Fruit fly (Drosophila melanogaster): Measurements from ENCODE around the gene ND-SGDH.
A peak's percentile ranks its signal among the peaks of the same experiment; 100 is the strongest.

Gene ND-SGDH

DNA sequence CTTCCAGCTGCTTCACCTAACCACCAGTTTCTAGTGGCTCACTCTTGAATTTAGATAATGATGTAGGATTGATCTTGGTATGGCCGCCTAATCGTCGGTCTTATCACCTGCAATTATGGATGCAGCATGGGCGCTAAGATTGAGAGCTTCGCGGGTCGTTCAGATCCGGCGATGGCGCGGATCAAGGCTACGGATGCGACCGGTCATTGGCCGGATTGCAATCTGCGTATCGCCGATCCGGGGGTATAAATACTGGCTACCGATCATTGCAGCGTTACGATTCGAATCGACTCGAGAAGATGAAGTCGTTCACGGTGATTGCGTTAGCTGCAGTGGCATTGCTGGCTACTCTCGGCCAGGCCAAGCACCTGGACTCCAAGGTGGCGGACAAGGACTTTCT is 9.3 kb downstream of the ND-SGDH start, which contains the start of gene Lsp2:
TSS of gene Lsp2 (plus strand) at position 283 of the 400 bp plus-strand sequence.
- TF ChIP-seq Snoo (tag; optimal IDR thresholded peaks at IDR 0.05) (no peak), EcR (GFP tag; optimal IDR thresholded peaks at IDR 0.05) (peak; percentile 40), CG32121 (GFP tag; IDR thresholded peaks at IDR 0.05) (no peak)

DNA sequence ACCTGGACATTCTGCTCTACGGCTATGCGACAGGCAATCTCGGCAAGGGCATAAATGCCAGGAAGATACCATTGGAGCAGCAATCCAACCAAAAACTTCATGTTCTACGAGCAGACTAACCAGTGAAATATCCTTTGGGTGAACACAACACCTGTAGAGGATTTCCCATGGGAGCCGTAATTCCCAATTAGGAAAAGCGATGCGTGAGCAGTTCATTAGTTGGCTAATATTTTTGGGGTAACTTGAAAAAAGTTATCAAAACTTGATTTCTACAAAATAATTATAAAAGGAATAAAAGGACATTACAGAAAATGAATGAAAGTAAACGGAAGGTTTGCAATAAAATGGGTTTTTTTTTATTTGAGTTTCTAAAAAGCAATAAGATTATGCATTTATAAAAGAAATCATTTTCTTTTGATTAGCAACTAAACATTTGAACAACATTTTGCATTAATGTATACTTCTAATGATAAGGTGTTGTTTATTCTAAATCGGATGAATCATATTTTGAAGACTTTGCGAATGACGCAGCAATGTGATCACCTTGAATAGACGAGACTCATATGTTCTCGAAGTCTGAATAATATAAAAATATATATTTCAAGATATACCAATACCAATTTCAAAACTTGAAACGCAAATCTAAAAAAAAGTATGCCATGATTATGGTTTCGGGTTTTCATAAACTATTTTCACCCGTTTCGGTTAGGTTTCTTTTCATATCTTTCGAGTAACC is 10.9 kb downstream of the ND-SGDH start, which contains the start of the genes Ir68b and CG34241:
TSS of gene Ir68b (minus strand) at position 101 of the 736 bp plus-strand sequence.
TSS of gene CG34241 (plus strand) at position 686 of the 736 bp plus-strand sequence.
- TF ChIP-seq CG9948 (tag; optimal IDR thresholded peaks at IDR 0.05) = no peak
- no peak for TF ChIP-seq CG8159 (tag; optimal IDR thresholded peaks at IDR 0.05)
- no peak for TF ChIP-seq Pif1A (GFP tag; optimal IDR thresholded peaks at IDR 0.05)
- TF ChIP-seq CG15710 (tag; optimal IDR thresholded peaks at IDR 0.05) = no peak
- no peak for TF ChIP-seq gl (tag; optimal IDR thresholded peaks at IDR 0.05)
- TF ChIP-seq D1 (tag; optimal IDR thresholded peaks at IDR 0.05) = no peak
- no peak for TF ChIP-seq rn (GFP tag; IDR thresholded peaks at IDR 0.05)
- no peak for TF ChIP-seq CG8301 (tag; optimal IDR thresholded peaks at IDR 0.05)
- TF ChIP-seq Pif1B (GFP tag; optimal IDR thresholded peaks at IDR 0.05) = no peak
- TF ChIP-seq CG34367 (tag; optimal IDR thresholded peaks at IDR 0.05) = no peak
- TF ChIP-seq CG32121 (GFP tag; IDR thresholded peaks at IDR 0.05) = no peak
- TF ChIP-seq CG12605 (GFP tag; IDR thresholded peaks at IDR 0.05) = no peak
- TF ChIP-seq CG13204 (GFP tag; optimal IDR thresholded peaks at IDR 0.05) = no peak
- no peak for TF ChIP-seq fd96Ca (GFP tag; IDR thresholded peaks at IDR 0.05)
- TF ChIP-seq Ets98B (GFP tag; IDR thresholded peaks at IDR 0.05) = no peak

DNA sequence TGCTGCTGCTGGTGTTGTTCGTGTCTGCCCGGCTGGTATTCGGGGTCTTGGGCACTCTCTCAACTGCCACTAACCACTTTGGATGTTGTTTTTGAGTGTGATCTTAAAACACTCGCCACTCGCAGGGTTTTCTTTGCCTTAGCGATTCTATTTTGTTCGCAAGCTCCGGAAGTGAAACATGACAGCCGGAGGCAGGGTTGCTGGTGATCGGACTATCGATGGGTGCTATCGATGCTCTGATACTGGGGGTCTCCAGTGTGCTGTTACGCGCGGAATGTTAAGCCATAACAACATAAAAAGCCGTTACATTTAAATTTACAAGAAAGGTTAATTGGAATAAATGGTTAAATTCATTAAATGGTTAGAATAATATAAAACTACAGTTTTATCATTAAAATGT is 13.4 kb downstream of the ND-SGDH start, which contains the start of gene yps:
TSS of gene yps (minus strand) at position 176 of the 400 bp plus-strand sequence.
- TF ChIP-seq CG13204 (GFP tag; optimal IDR thresholded peaks at IDR 0.05) (peak; percentile 81), CG32121 (GFP tag; IDR thresholded peaks at IDR 0.05) (no peak), CG10348 (GFP tag; IDR thresholded peaks at IDR 0.05) (no peak), CG9948 (tag; optimal IDR thresholded peaks at IDR 0.05) (peak; percentile 21), CG14655 (GFP tag; optimal IDR thresholded peaks at IDR 0.05) (no peak), D1 (tag; optimal IDR thresholded peaks at IDR 0.05) (no peak), CG17806 (tag; optimal IDR thresholded peaks at IDR 0.05) (peak; percentile 56), Pif1B (GFP tag; optimal IDR thresholded peaks at IDR 0.05) (peak; percentile 80), CG8301 (tag; optimal IDR thresholded peaks at IDR 0.05) (peak; percentile 57), CG4496 (GFP tag; IDR thresholded peaks at IDR 0.05) (peak; percentile 94), Ets98B (GFP tag; IDR thresholded peaks at IDR 0.05) (peak; percentile 76), CG12605 (GFP tag; IDR thresholded peaks at IDR 0.05) (peak; percentile 76), CG34367 (tag; optimal IDR thresholded peaks at IDR 0.05) (peak; percentile 79), gl (tag; optimal IDR thresholded peaks at IDR 0.05) (peak; percentile 75), Pif1A (GFP tag; optimal IDR thresholded peaks at IDR 0.05) (peak; percentile 88), fd96Ca (GFP tag; IDR thresholded peaks at IDR 0.05) (peak; percentile 76), rn (GFP tag; IDR thresholded peaks at IDR 0.05) (no peak), Snoo (tag; optimal IDR thresholded peaks at IDR 0.05) (peak; percentile 93), CG15710 (tag; optimal IDR thresholded peaks at IDR 0.05) (peak; percentile 65), CG8159 (tag; optimal IDR thresholded peaks at IDR 0.05) (peak; percentile 64), EcR (GFP tag; optimal IDR thresholded peaks at IDR 0.05) (no peak)

- TF ChIP-seq gl (tag; optimal IDR thresholded peaks at IDR 0.05) (peak; percentile 16), D1 (tag; optimal IDR thresholded peaks at IDR 0.05) (no peak), rn (GFP tag; IDR thresholded peaks at IDR 0.05) (no peak), CG32121 (GFP tag; IDR thresholded peaks at IDR 0.05) (peak; percentile 64), CG10348 (GFP tag; IDR thresholded peaks at IDR 0.05) (no peak), CG34367 (tag; optimal IDR thresholded peaks at IDR 0.05) (peak; percentile 4), Ets98B (GFP tag; IDR thresholded peaks at IDR 0.05) (peak; percentile 57; the same call in 1 of the 2 replicates), EcR (GFP tag; optimal IDR thresholded peaks at IDR 0.05) (peak; percentile 50), CG8159 (tag; optimal IDR thresholded peaks at IDR 0.05) (peak; percentile 6), CG12605 (GFP tag; IDR thresholded peaks at IDR 0.05) (0 out of 2 replicates have a peak, but pooled peaks have one; percentile 28), CG14655 (GFP tag; optimal IDR thresholded peaks at IDR 0.05) (no peak), CG13204 (GFP tag; optimal IDR thresholded peaks at IDR 0.05) (peak; percentile 78), CG15710 (tag; optimal IDR thresholded peaks at IDR 0.05) (peak; percentile 20), CG17806 (tag; optimal IDR thresholded peaks at IDR 0.05) (peak; percentile 3), fd96Ca (GFP tag; IDR thresholded peaks at IDR 0.05) (peak; percentile 54; the same call in 1 of the 3 replicates), Snoo (tag; optimal IDR thresholded peaks at IDR 0.05) (no peak), Pif1A (GFP tag; optimal IDR thresholded peaks at IDR 0.05) (no peak), Pif1B (GFP tag; optimal IDR thresholded peaks at IDR 0.05) (no peak), CG9948 (tag; optimal IDR thresholded peaks at IDR 0.05) (no peak), CG4496 (GFP tag; IDR thresholded peaks at IDR 0.05) (no peak), CG8301 (tag; optimal IDR thresholded peaks at IDR 0.05) (no peak)
These were observed 14.2 kb downstream of the ND-SGDH start for dm6 chr3L:12124138-12124583.

dm6 chr3L:12122891-12123290 is 15.5 kb downstream of the ND-SGDH start:
- TF ChIP-seq CG32121 (GFP tag; IDR thresholded peaks at IDR 0.05) (no peak), Pif1B (GFP tag; optimal IDR thresholded peaks at IDR 0.05) (no peak), CG17806 (tag; optimal IDR thresholded peaks at IDR 0.05) (no peak), CG34367 (tag; optimal IDR thresholded peaks at IDR 0.05) (no peak), Snoo (tag; optimal IDR thresholded peaks at IDR 0.05) (no peak), CG13204 (GFP tag; optimal IDR thresholded peaks at IDR 0.05) (no peak), D1 (tag; optimal IDR thresholded peaks at IDR 0.05) (no peak), CG12605 (GFP tag; IDR thresholded peaks at IDR 0.05) (no peak), Ets98B (GFP tag; IDR thresholded peaks at IDR 0.05) (no peak)

Measured in whole organism, pupa.